Fruit fly (Drosophila melanogaster) whole organism, pupa: ENCODE results near the gene GluClalpha.

Experiments
- CG10348 ChIP-seq: fragments of 200-800 bp; sonication (Bioruptor generic); IDR thresholded peaks from 2 replicates; pipeline ENCODE4 v1.3.6; 2022; ENCODE audit warnings: missing biosample characterization, missing genetic modification characterization
- CG12605 ChIP-seq: fragments of 200-800 bp; sonication (Bioruptor generic); IDR thresholded peaks from 2 replicates; pipeline ENCODE4 v1.3.6; 2022; ENCODE audit warnings: missing biosample characterization, missing genetic modification characterization
- CG13204 ChIP-seq: fragments of 200-800 bp; sonication (Bioruptor generic); optimal IDR thresholded peaks from 2 replicates; lab custom pipeline; 2018; ENCODE audit warnings: missing biosample characterization, mild to moderate bottlenecking, missing genetic modification characterization, moderate library complexity
- CG14655 ChIP-seq: fragments of 200-800 bp; sonication (Bioruptor generic); optimal IDR thresholded peaks from 3 replicates; lab custom pipeline; 2017; ENCODE audit warnings: mild to moderate bottlenecking, missing biosample characterization, missing genetic modification reagents, missing genetic modification characterization
- CG15710 ChIP-seq: fragments of 200-800 bp; sonication (Bioruptor generic); optimal IDR thresholded peaks from 2 replicates; lab custom pipeline; 2018; ENCODE audit warnings: missing biosample characterization, mild to moderate bottlenecking, missing genetic modification characterization, moderate library complexity
- CG17806 ChIP-seq: fragments of 200-800 bp; sonication (Bioruptor generic); optimal IDR thresholded peaks from 2 replicates; lab custom pipeline; 2018; ENCODE audit warnings: missing biosample characterization, mild to moderate bottlenecking, missing genetic modification characterization, moderate library complexity
- CG32121 ChIP-seq: fragments of 200-800 bp; sonication (Bioruptor generic); IDR thresholded peaks from 2 replicates; pipeline ENCODE4 v1.3.6; 2022; ENCODE audit warnings: missing biosample characterization, missing genetic modification characterization
- CG34367 ChIP-seq: fragments of 200-800 bp; sonication (Bioruptor generic); optimal IDR thresholded peaks from 2 replicates; lab custom pipeline; 2018; ENCODE audit warnings: missing biosample characterization, mild to moderate bottlenecking, missing genetic modification characterization
- CG4496 ChIP-seq: fragments of 200-800 bp; sonication (Bioruptor generic); IDR thresholded peaks from 3 replicates; pipeline ENCODE4 v1.3.6; 2022; ENCODE audit warnings: missing biosample characterization, missing genetic modification characterization
- CG8159 ChIP-seq: fragments of 200-800 bp; sonication (Bioruptor generic); optimal IDR thresholded peaks from 3 replicates; lab custom pipeline; 2018; ENCODE audit warnings: missing biosample characterization, mild to moderate bottlenecking, missing genetic modification characterization, moderate library complexity
- CG8301 ChIP-seq: fragments of 200-800 bp; sonication (Bioruptor generic); optimal IDR thresholded peaks from 2 replicates; lab custom pipeline; 2018; ENCODE audit warnings: missing biosample characterization, mild to moderate bottlenecking, missing genetic modification characterization
- CG9948 ChIP-seq: fragments of 200-800 bp; sonication (Bioruptor generic); optimal IDR thresholded peaks from 2 replicates; lab custom pipeline; 2018; ENCODE audit warnings: missing biosample characterization, mild to moderate bottlenecking, missing genetic modification characterization, moderate library complexity
- D1 ChIP-seq: fragments of 200-800 bp; sonication (Bioruptor generic); optimal IDR thresholded peaks from 2 replicates; lab custom pipeline; 2018; ENCODE audit warnings: missing biosample characterization, mild to moderate bottlenecking, missing genetic modification characterization, moderate library complexity
- EcR ChIP-seq: fragments of 200-800 bp; sonication (Bioruptor generic); optimal IDR thresholded peaks from 3 replicates; lab custom pipeline; 2019; ENCODE audit warnings: missing biosample characterization, missing genetic modification characterization, mild to moderate bottlenecking, moderate library complexity, missing genetic modification reagents
- Ets98B ChIP-seq: fragments of 200-800 bp; sonication (Bioruptor generic); IDR thresholded peaks from 2 replicates; pipeline ENCODE4 v1.3.6; 2022; ENCODE audit warnings: missing biosample characterization, missing genetic modification characterization
- Pif1A ChIP-seq: fragments of 200-800 bp; sonication (Bioruptor generic); optimal IDR thresholded peaks from 3 replicates; lab custom pipeline; 2016; ENCODE audit warnings: missing biosample characterization, missing genetic modification characterization
- Pif1B ChIP-seq: fragments of 200-800 bp; sonication (Bioruptor generic); optimal IDR thresholded peaks from 3 replicates; lab custom pipeline; 2016; ENCODE audit warnings: missing biosample characterization, missing genetic modification characterization
- Snoo ChIP-seq: fragments of 200-800 bp; sonication (Bioruptor generic); optimal IDR thresholded peaks from 3 replicates; lab custom pipeline; 2017; ENCODE audit warnings: missing biosample characterization, mild to moderate bottlenecking, missing genetic modification characterization, inconsistent platforms
- fd96Ca ChIP-seq: fragments of 200-800 bp; sonication (Bioruptor generic); IDR thresholded peaks from 3 replicates; pipeline ENCODE4 v1.3.6; 2022; ENCODE audit warnings: missing biosample characterization, missing genetic modification characterization
- gl ChIP-seq: fragments of 200-800 bp; sonication (Bioruptor generic); optimal IDR thresholded peaks from 2 replicates; lab custom pipeline; 2018; ENCODE audit warnings: missing biosample characterization, mild to moderate bottlenecking, missing genetic modification characterization
- rn ChIP-seq: fragments of 200-800 bp; sonication (Bioruptor generic); IDR thresholded peaks from 2 replicates; pipeline ENCODE4 v1.3.6; 2022; ENCODE audit warnings: missing biosample characterization, missing genetic modification characterization

GluClalpha gene

DNA sequence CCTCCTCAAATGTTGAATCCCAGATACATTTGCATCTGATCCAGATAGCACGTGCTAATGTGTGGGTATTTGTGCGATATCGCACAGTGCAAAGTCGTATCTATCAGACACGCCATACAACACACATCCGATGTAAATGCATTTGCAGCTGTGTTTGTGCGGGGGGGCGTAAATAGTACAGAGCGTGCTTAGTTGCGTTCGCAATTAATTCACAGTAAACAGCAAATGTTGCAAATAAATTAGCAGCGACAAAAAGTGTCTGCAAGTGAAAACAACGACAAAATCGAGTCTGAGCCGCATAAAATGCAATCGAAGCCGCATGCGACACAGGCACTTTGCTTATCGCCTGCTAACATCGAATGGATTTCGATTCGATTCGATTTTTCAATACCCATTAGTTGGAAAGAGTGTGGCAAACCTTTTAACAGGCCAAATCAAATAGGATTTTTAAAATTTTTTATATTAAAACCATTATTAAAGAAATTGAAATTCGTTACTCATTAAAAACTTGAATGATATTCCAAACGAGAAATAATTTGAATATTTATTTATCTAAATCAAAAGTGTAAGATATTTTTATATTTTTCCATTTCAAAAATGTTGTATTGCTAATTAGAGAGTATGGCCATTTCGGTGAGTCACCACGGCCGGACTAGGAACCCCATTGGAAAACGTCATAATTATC is 77.4 kb downstream of the GluClalpha start:
- TF ChIP-seq Pif1B, result peak; percentile 28
- no peak for TF ChIP-seq CG13204 (GFP tag; lab: Kevin White, UChicago)
- TF ChIP-seq fd96Ca, result no peak; the same call in 2 of the 3 replicates
- peak; percentile 47 for TF ChIP-seq CG14655 (GFP tag; lab: Kevin White, UChicago)
- TF ChIP-seq CG34367, result peak; percentile 11
- peak; percentile 48 for TF ChIP-seq CG9948
- peak; percentile 5 for TF ChIP-seq CG8301 (tag; lab: Kevin White, UChicago)
- no peak for TF ChIP-seq Snoo (tag; lab: Kevin White, UChicago)
- TF ChIP-seq CG15710, result peak; percentile 11
- no peak for TF ChIP-seq gl (tag; lab: Kevin White, UChicago)
- no peak for TF ChIP-seq CG32121
- TF ChIP-seq CG4496 (GFP tag; lab: Robert Waterston, UW), result 0 out of 3 replicates have a peak, but pooled peaks have one; percentile 8

dm6 chr3R:19808430-19808756 is 77.9 kb downstream of the GluClalpha start:
- TF ChIP-seq CG32121 (no peak), EcR (GFP tag; lab: Kevin White, UChicago) (peak; percentile 51), Ets98B (GFP tag; lab: Robert Waterston, UW) (no peak), gl (tag; lab: Kevin White, UChicago) (no peak), CG15710 (no peak), CG8159 (no peak), CG8301 (tag; lab: Kevin White, UChicago) (no peak), CG13204 (GFP tag; lab: Kevin White, UChicago) (no peak), CG10348 (no peak), CG14655 (GFP tag; lab: Kevin White, UChicago) (peak; percentile 24), fd96Ca (0 out of 3 replicates have a peak, but pooled peaks have one; percentile 19), CG34367 (no peak), Pif1A (GFP tag; lab: Kevin White, UChicago) (no peak), CG4496 (GFP tag; lab: Robert Waterston, UW) (no peak), rn (no peak), Snoo (tag; lab: Kevin White, UChicago) (no peak), CG17806 (tag; lab: Kevin White, UChicago) (no peak), D1 (tag; lab: Kevin White, UChicago) (no peak)

DNA sequence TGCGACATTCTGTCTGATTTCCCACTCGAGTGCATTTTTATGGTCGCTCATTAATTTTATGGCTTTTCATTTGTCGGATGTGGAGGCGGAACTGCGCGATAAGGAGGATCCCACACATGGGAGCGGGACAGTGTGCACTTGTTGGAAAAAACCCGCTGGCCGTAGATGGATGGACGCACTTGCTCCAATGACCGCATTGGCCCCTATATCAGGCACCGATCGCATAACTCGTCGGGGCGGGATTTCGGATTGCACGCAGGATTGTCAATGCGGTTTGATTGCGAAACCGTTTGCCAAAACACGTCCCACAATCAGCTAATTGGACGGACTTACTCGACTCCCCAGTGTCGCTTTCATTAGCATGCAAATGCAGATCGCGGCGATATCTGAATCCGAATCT is 81.0 kb downstream of the GluClalpha start:
- TF ChIP-seq CG17806 (tag; lab: Kevin White, UChicago) (no peak), Pif1B (no peak)
- TF ChIP-seq, all 21 proteins: peak for 0

dm6 chr3R:19812472-19812871 is 82.0 kb downstream of the GluClalpha start:
- no peak for TF ChIP-seq Snoo (tag; lab: Kevin White, UChicago)
- TF ChIP-seq CG14655 (GFP tag; lab: Kevin White, UChicago), result peak; percentile 28
- no peak for TF ChIP-seq Pif1B
- TF ChIP-seq D1 (tag; lab: Kevin White, UChicago), result no peak
- TF ChIP-seq gl (tag; lab: Kevin White, UChicago), result no peak
- no peak for TF ChIP-seq CG12605 (GFP tag; lab: Robert Waterston, UW)
- TF ChIP-seq CG15710, result peak; percentile 42
- TF ChIP-seq CG8159, result peak; percentile 51
- peak; percentile 35 for TF ChIP-seq CG17806 (tag; lab: Kevin White, UChicago)
- TF ChIP-seq CG34367, result peak; percentile 3
- no peak for TF ChIP-seq EcR (GFP tag; lab: Kevin White, UChicago)
- peak; percentile 27 for TF ChIP-seq CG9948
- TF ChIP-seq Pif1A (GFP tag; lab: Kevin White, UChicago), result peak; percentile 12
- no peak for TF ChIP-seq fd96Ca
- TF ChIP-seq CG32121, result no peak
- TF ChIP-seq CG13204 (GFP tag; lab: Kevin White, UChicago), result no peak

dm6 chr3R:19813217-19813616 is 82.7 kb downstream of the GluClalpha start:
- TF ChIP-seq CG4496 (GFP tag; lab: Robert Waterston, UW) (no peak), Ets98B (GFP tag; lab: Robert Waterston, UW) (no peak), Pif1A (GFP tag; lab: Kevin White, UChicago) (no peak), EcR (GFP tag; lab: Kevin White, UChicago) (peak; percentile 53)

DNA sequence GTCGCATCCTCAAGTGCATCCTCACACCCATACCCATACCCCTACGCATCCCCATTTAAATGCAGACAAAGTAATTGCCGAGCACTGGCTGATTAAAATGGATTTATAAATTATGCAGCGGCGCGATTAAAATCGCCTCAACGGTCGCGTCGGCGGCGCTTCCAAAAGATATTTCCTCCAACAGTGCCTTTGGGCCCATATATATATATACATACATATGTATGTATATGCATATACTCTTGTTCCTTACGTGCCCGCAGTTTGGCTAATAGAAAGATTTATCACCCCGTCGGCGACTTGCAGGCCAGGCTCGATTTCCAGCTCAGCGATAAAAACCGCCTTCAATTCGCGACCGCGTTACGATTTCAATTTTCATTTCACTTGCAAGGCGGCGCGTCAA is 86.2 kb downstream of the GluClalpha start:
- no peak for TF ChIP-seq gl (tag; lab: Kevin White, UChicago)
- no peak for TF ChIP-seq CG17806 (tag; lab: Kevin White, UChicago)
- TF ChIP-seq fd96Ca, result no peak
- TF ChIP-seq D1 (tag; lab: Kevin White, UChicago), result no peak
- TF ChIP-seq CG4496 (GFP tag; lab: Robert Waterston, UW), result no peak
- no peak for TF ChIP-seq CG13204 (GFP tag; lab: Kevin White, UChicago)
- TF ChIP-seq Ets98B (GFP tag; lab: Robert Waterston, UW), result no peak
- TF ChIP-seq CG9948, result no peak
- TF ChIP-seq CG15710, result no peak
- TF ChIP-seq CG8301 (tag; lab: Kevin White, UChicago), result no peak
- no peak for TF ChIP-seq CG8159
- TF ChIP-seq CG12605 (GFP tag; lab: Robert Waterston, UW), result no peak
- no peak for TF ChIP-seq CG32121
- no peak for TF ChIP-seq rn
- TF ChIP-seq EcR (GFP tag; lab: Kevin White, UChicago), result no peak
- no peak for TF ChIP-seq Snoo (tag; lab: Kevin White, UChicago)
- TF ChIP-seq CG10348, result no peak
- TF ChIP-seq CG34367, result no peak
